Fruit fly (Drosophila melanogaster): ENCODE results near the gene CG13994.

dm6 chr2L:6085733-6086317, 23.0 kb downstream of the CG13994 start:
- TF ChIP-seq CTCF (optimal IDR thresholded peaks at IDR 0.05) (no peak), CG8478 (optimal IDR thresholded peaks at IDR 0.05) (no peak)

Measured in S2 (cell line).